Worm (Caenorhabditis elegans) whole organism, mixed stage, embryonic: ENCODE measurements around the gene B0285.3.

Experiments used
- M03D4.4 ChIP-seq: sonication (generic microtip); optimal IDR thresholded peaks from 2 replicates; lab custom pipeline; 2017; ENCODE audit warnings: mild to moderate bottlenecking, missing genetic modification characterization, missing compliant biosample characterization
- bed-3 ChIP-seq: fragments of 200-800 bp; sonication (Bioruptor generic); optimal IDR thresholded peaks from 3 replicates; lab custom pipeline; 2018; ENCODE audit warnings: mild to moderate bottlenecking, missing genetic modification characterization, moderate library complexity, missing compliant biosample characterization
- blmp-1 ChIP-seq: fragments of 150-350 bp; optimal IDR thresholded peaks from 2 replicates; lab custom pipeline; 2014; ENCODE audit warnings: missing biosample characterization, missing genetic modification characterization
- ceh-39 ChIP-seq: fragments of 150-350 bp; optimal IDR thresholded peaks from 2 replicates; lab custom pipeline; 2014; ENCODE audit warnings: missing biosample characterization, missing genetic modification characterization
- ceh-43 ChIP-seq: fragments of 200-800 bp; sonication (Bioruptor generic); optimal IDR thresholded peaks from 2 replicates; lab custom pipeline; 2018; ENCODE audit warnings: mild to moderate bottlenecking, missing genetic modification characterization, moderate library complexity, missing compliant biosample characterization
- ces-1 ChIP-seq: fragments of 150-350 bp; optimal IDR thresholded peaks from 2 replicates; lab custom pipeline; 2014; ENCODE audit warnings: missing biosample characterization, missing genetic modification reagents, missing genetic modification characterization
- cnd-1 ChIP-seq: fragments of 200-800 bp; sonication (Bioruptor generic); optimal IDR thresholded peaks from 2 replicates; lab custom pipeline; 2018; ENCODE audit warnings: mild to moderate bottlenecking, missing genetic modification characterization, missing compliant biosample characterization
- drap-1 ChIP-seq: fragments of 200-800 bp; sonication (Bioruptor generic); optimal IDR thresholded peaks from 3 replicates; lab custom pipeline; 2018; ENCODE audit warnings: mild to moderate bottlenecking, missing genetic modification characterization, missing compliant biosample characterization
- elt-1 ChIP-seq: sonication (generic microtip); optimal IDR thresholded peaks from 2 replicates; lab custom pipeline; 2017; ENCODE audit warnings: missing genetic modification characterization, mild to moderate bottlenecking, missing compliant biosample characterization, antibody characterized with exemption, moderate library complexity, borderline replicate concordance; ENCODE audit not compliant: insufficient read depth
- elt-3 ChIP-seq: fragments of 150-350 bp; optimal IDR thresholded peaks from 2 replicates; lab custom pipeline; 2014; ENCODE audit warnings: missing biosample characterization, missing genetic modification characterization
- flh-1 ChIP-seq: fragments of 200-800 bp; sonication (Bioruptor generic); optimal IDR thresholded peaks from 2 replicates; lab custom pipeline; 2018; ENCODE audit warnings: mild to moderate bottlenecking, missing genetic modification characterization, moderate library complexity, missing compliant biosample characterization
- hlh-1 ChIP-seq: fragments of 150-350 bp; optimal IDR thresholded peaks from 2 replicates; lab custom pipeline; 2014; ENCODE audit warnings: missing biosample characterization, missing genetic modification reagents, missing genetic modification characterization
- lin-13 ChIP-seq: fragments of 150-350 bp; optimal IDR thresholded peaks from 2 replicates; lab custom pipeline; 2014; ENCODE audit warnings: missing biosample characterization, missing genetic modification characterization
- lsy-2 ChIP-seq: fragments of 150-350 bp; optimal IDR thresholded peaks from 2 replicates; lab custom pipeline; 2014; ENCODE audit warnings: missing biosample characterization, missing genetic modification characterization
- mep-1 ChIP-seq: fragments of 150-350 bp; optimal IDR thresholded peaks from 2 replicates; lab custom pipeline; 2017; ENCODE audit warnings: missing biosample characterization, missing genetic modification reagents, missing genetic modification characterization, inconsistent platforms
- mls-2 ChIP-seq: sonication (generic microtip); optimal IDR thresholded peaks from 2 replicates; lab custom pipeline; 2016; ENCODE audit warnings: mild to moderate bottlenecking, missing genetic modification characterization, moderate library complexity, missing compliant biosample characterization
- nhr-12 ChIP-seq: fragments of 150-350 bp; optimal IDR thresholded peaks from 2 replicates; lab custom pipeline; 2014; ENCODE audit warnings: missing biosample characterization, missing genetic modification characterization
- nhr-2 ChIP-seq: fragments of 150-350 bp; optimal IDR thresholded peaks from 2 replicates; lab custom pipeline; 2014; ENCODE audit warnings: missing biosample characterization, missing genetic modification characterization
- nhr-237 ChIP-seq: fragments of 150-350 bp; optimal IDR thresholded peaks from 2 replicates; lab custom pipeline; 2014; ENCODE audit warnings: missing biosample characterization, missing genetic modification characterization
- nhr-28 ChIP-seq: fragments of 150-350 bp; optimal IDR thresholded peaks from 2 replicates; lab custom pipeline; 2014; ENCODE audit warnings: missing biosample characterization, missing genetic modification characterization
- nhr-76 ChIP-seq: sonication (generic microtip); optimal IDR thresholded peaks from 2 replicates; lab custom pipeline; 2017; ENCODE audit warnings: missing biosample characterization, missing genetic modification characterization
- pha-4 ChIP-seq: fragments of 150-350 bp; optimal IDR thresholded peaks from 2 replicates; lab custom pipeline; 2018; ENCODE audit warnings: missing biosample characterization, missing genetic modification reagents, missing genetic modification characterization
- sem-2 ChIP-seq: fragments of 200-800 bp; sonication (Bioruptor generic); optimal IDR thresholded peaks from 2 replicates; lab custom pipeline; 2018; ENCODE audit warnings: mild to moderate bottlenecking, missing genetic modification characterization, missing compliant biosample characterization
- snpc-4 ChIP-seq: fragments of 150-350 bp; optimal IDR thresholded peaks from 2 replicates; lab custom pipeline; 2014; ENCODE audit warnings: missing biosample characterization, missing genetic modification characterization
- sptf-1 ChIP-seq: sonication (generic microtip); optimal IDR thresholded peaks from 2 replicates; lab custom pipeline; 2017; ENCODE audit warnings: mild to moderate bottlenecking, missing genetic modification characterization, moderate library complexity, missing compliant biosample characterization
- tbx-8 ChIP-seq: fragments of 200-800 bp; sonication (Bioruptor generic); optimal IDR thresholded peaks from 2 replicates; lab custom pipeline; 2018; ENCODE audit warnings: mild to moderate bottlenecking, missing genetic modification characterization, moderate library complexity, missing compliant biosample characterization
- unc-120 ChIP-seq: sonication (generic microtip); optimal IDR thresholded peaks from 2 replicates; lab custom pipeline; 2017; ENCODE audit warnings: missing genetic modification characterization, missing compliant biosample characterization; ENCODE audit not compliant: poor library complexity, severe bottlenecking
- unc-62 ChIP-seq: fragments of 150-350 bp; optimal IDR thresholded peaks from 2 replicates; lab custom pipeline; 2014; ENCODE audit warnings: missing biosample characterization, missing genetic modification reagents, missing genetic modification characterization
- zip-8 ChIP-seq: fragments of 150-350 bp; optimal IDR thresholded peaks from 2 replicates; lab custom pipeline; 2014; ENCODE audit warnings: missing biosample characterization, missing genetic modification characterization
- ztf-11 ChIP-seq: fragments of 150-350 bp; optimal IDR thresholded peaks from 2 replicates; lab custom pipeline; 2014; ENCODE audit warnings: missing biosample characterization, missing genetic modification characterization

The B0285.3 gene

ce11 chrIII:4343070-4343469, at the start of gene B0285.3, which contains the start of gene lcmt-1:
Gene B0285.3 (minus strand): TSS chrIII:4343336.
Gene lcmt-1 (plus strand): TSS chrIII:4343446.
- TF ChIP-seq sem-2 (no peak), unc-62 (GFP tag; lab: Kevin White, UChicago) (no peak), sptf-1 (tag; lab: Kevin White, UChicago) (no peak), nhr-76 (tag; lab: Kevin White, UChicago) (no peak), nhr-28 (tag; lab: Kevin White, UChicago) (no peak), nhr-237 (no peak), unc-120 (no peak)

- TF ChIP-seq tbx-8 (GFP tag; lab: Kevin White, UChicago) (no peak), elt-1 (tag; lab: Kevin White, UChicago) (peak; percentile 63), unc-120 (no peak), pha-4 (tag; lab: Kevin White, UChicago) (no peak), ces-1 (GFP tag; lab: Kevin White, UChicago) (no peak), nhr-12 (no peak)
- TF ChIP-seq, all 35 proteins: peak for 1
Measured at ce11 chrIII:4391938-4392337, 48.8 kb upstream of the B0285.3 start.

- TF ChIP-seq elt-3 (no peak), ztf-11 (no peak), mep-1 (tag; lab: Kevin White, UChicago) (no peak), lsy-2 (no peak), snpc-4 (tag; lab: Kevin White, UChicago) (no peak)
Measured at ce11 chrIII:4391319-4391718, 48.2 kb upstream of the B0285.3 start.

- TF ChIP-seq ces-1 (GFP tag; lab: Kevin White, UChicago) (no peak), zip-8 (peak; percentile 95)
Measured at ce11 chrIII:4390421-4390820, 47.3 kb upstream of the B0285.3 start.

- TF ChIP-seq unc-62 (GFP tag; lab: Kevin White, UChicago) = no peak
- TF ChIP-seq bed-3 (GFP tag; lab: Kevin White, UChicago) = no peak
- TF ChIP-seq ceh-43 = no peak
- TF ChIP-seq elt-1 (tag; lab: Kevin White, UChicago) = no peak
Measured at ce11 chrIII:4384487-4384886, 41.4 kb upstream of the B0285.3 start, which contains the start of gene pals-28. Gene pals-28 (plus strand): TSS chrIII:4384787.

ce11 chrIII:4382118-4382517, 39.0 kb upstream of the B0285.3 start:
- no peak for TF ChIP-seq pha-4 (tag; lab: Kevin White, UChicago)
- TF ChIP-seq elt-3 = no peak
- no peak for TF ChIP-seq hlh-1 (tag; lab: Kevin White, UChicago)
- no peak for TF ChIP-seq elt-1 (tag; lab: Kevin White, UChicago)
- no peak for TF ChIP-seq ces-1 (GFP tag; lab: Kevin White, UChicago)
- TF ChIP-seq cnd-1 = no peak
- no peak for TF ChIP-seq mls-2 (tag; lab: Kevin White, UChicago)
- TF ChIP-seq unc-120 = no peak
- TF ChIP-seq mep-1 (tag; lab: Kevin White, UChicago) = no peak
- TF ChIP-seq M03D4.4 (tag; lab: Kevin White, UChicago) = no peak
- TF ChIP-seq ceh-39 (tag; lab: Kevin White, UChicago) = no peak
- no peak for TF ChIP-seq nhr-76 (tag; lab: Kevin White, UChicago)
- TF ChIP-seq unc-62 (GFP tag; lab: Kevin White, UChicago) = no peak
- TF ChIP-seq drap-1 (GFP tag; lab: Kevin White, UChicago) = no peak
- TF ChIP-seq flh-1 (GFP tag; lab: Kevin White, UChicago) = no peak
- TF ChIP-seq lin-13 = no peak
- TF ChIP-seq nhr-28 (tag; lab: Kevin White, UChicago) = no peak
- no peak for TF ChIP-seq blmp-1
- TF ChIP-seq nhr-237 = no peak
- TF ChIP-seq nhr-2 (tag; lab: Kevin White, UChicago) = no peak
